Fruit fly (Drosophila melanogaster) whole organism, embryonic: Measurements from ENCODE around the gene rno.

Experiments used
- BtbVII ChIP-seq: fragments of 200-800 bp; sonication (Bioruptor generic); optimal IDR thresholded peaks from 3 replicates; lab custom pipeline; 2017; ENCODE audit warnings: missing biosample characterization, mild to moderate bottlenecking, missing genetic modification characterization
- CG12391 ChIP-seq: fragments of 200-800 bp; sonication (Bioruptor generic); optimal IDR thresholded peaks from 3 replicates; lab custom pipeline; 2018; ENCODE audit warnings: missing biosample characterization, mild to moderate bottlenecking, missing genetic modification characterization, moderate library complexity
- CG14860 ChIP-seq: fragments of 200-800 bp; sonication (Bioruptor generic); IDR thresholded peaks from 3 replicates; pipeline ENCODE4 v1.3.6; 2022; ENCODE audit warnings: missing biosample characterization, missing genetic modification characterization; ENCODE audit not compliant: partially characterized antibody
- CG15479 ChIP-seq: fragments of 200-800 bp; sonication (Bioruptor generic); optimal IDR thresholded peaks from 3 replicates; lab custom pipeline; 2019; ENCODE audit warnings: missing biosample characterization, mild to moderate bottlenecking, missing genetic modification characterization, moderate library complexity
- CG17612 ChIP-seq: fragments of 200-800 bp; sonication (Bioruptor generic); IDR thresholded peaks from 2 replicates; pipeline ENCODE4 v1.3.6; 2022; ENCODE audit warnings: missing biosample characterization, missing genetic modification characterization
- CG18599 ChIP-seq: fragments of 200-800 bp; sonication (Bioruptor generic); optimal IDR thresholded peaks from 3 replicates; lab custom pipeline; 2017; ENCODE audit warnings: missing biosample characterization, missing genetic modification characterization, mild to moderate bottlenecking, moderate library complexity, missing genetic modification reagents
- CG2712 ChIP-seq: fragments of 200-800 bp; optimal IDR thresholded peaks from 3 replicates; lab custom pipeline; 2019; ENCODE audit warnings: missing biosample characterization, mild to moderate bottlenecking, missing genetic modification characterization, moderate library complexity
- CG31388 ChIP-seq: fragments of 200-800 bp; sonication (Bioruptor generic); optimal IDR thresholded peaks from 2 replicates; lab custom pipeline; 2016; ENCODE audit warnings: missing biosample characterization, missing genetic modification characterization
- CG3995 ChIP-seq: fragments of 200-800 bp; sonication (Bioruptor generic); optimal IDR thresholded peaks from 3 replicates; lab custom pipeline; 2016; ENCODE audit warnings: missing biosample characterization, missing genetic modification characterization
- CG4360 ChIP-seq: fragments of 200-800 bp; sonication (Bioruptor generic); IDR thresholded peaks from 2 replicates; pipeline ENCODE4 v1.3.6; 2022; ENCODE audit warnings: missing biosample characterization, missing genetic modification characterization
- CG4820 ChIP-seq: fragments of 200-800 bp; sonication (Bioruptor generic); optimal IDR thresholded peaks from 3 replicates; lab custom pipeline; 2016; ENCODE audit warnings: missing biosample characterization, missing genetic modification characterization
- CG7786 ChIP-seq: fragments of 200-800 bp; sonication (Bioruptor generic); optimal IDR thresholded peaks from 2 replicates; lab custom pipeline; 2016; ENCODE audit warnings: missing biosample characterization, missing genetic modification characterization
- CG8089 ChIP-seq: fragments of 200-800 bp; sonication (Bioruptor generic); optimal IDR thresholded peaks from 3 replicates; lab custom pipeline; 2016; ENCODE audit warnings: missing biosample characterization, missing genetic modification characterization
- CG9932 ChIP-seq: fragments of 200-800 bp; sonication (Bioruptor generic); IDR thresholded peaks from 2 replicates; pipeline ENCODE4 v1.3.6; 2022; ENCODE audit warnings: missing biosample characterization, missing genetic modification characterization
- Dfd ChIP-seq, 2 experiments: fragments of >200 bp; optimal IDR thresholded peaks; 2 replicates each; lab custom pipeline; 2017; ENCODE audit warnings: missing biosample characterization in 2 of 2, missing genetic modification characterization in 2 of 2
- Dp ChIP-seq: fragments of 200-800 bp; sonication (Bioruptor generic); optimal IDR thresholded peaks from 2 replicates; lab custom pipeline; 2018; ENCODE audit warnings: missing biosample characterization, mild to moderate bottlenecking, missing genetic modification characterization, moderate library complexity
- Fer3 ChIP-seq: fragments of 200-800 bp; sonication (Bioruptor generic); optimal IDR thresholded peaks from 2 replicates; lab custom pipeline; 2018; ENCODE audit warnings: missing biosample characterization, mild to moderate bottlenecking, missing genetic modification characterization, moderate library complexity
- Gsc ChIP-seq: fragments of 200-800 bp; sonication (Bioruptor generic); IDR thresholded peaks from 2 replicates; pipeline ENCODE4 v1.3.6; 2022; ENCODE audit warnings: missing biosample characterization, missing genetic modification characterization
- H2.0 ChIP-seq: fragments of 200-800 bp; sonication (Bioruptor generic); IDR thresholded peaks from 2 replicates; pipeline ENCODE4 v1.3.6; 2022; ENCODE audit warnings: missing biosample characterization, missing genetic modification characterization
- HHEX ChIP-seq: fragments of 200-800 bp; sonication (Bioruptor generic); optimal IDR thresholded peaks from 3 replicates; lab custom pipeline; 2017; ENCODE audit warnings: missing biosample characterization, mild to moderate bottlenecking, missing genetic modification characterization, missing genetic modification reagents
- Hey ChIP-seq: fragments of 200-800 bp; sonication (Bioruptor generic); optimal IDR thresholded peaks from 3 replicates; lab custom pipeline; 2018; ENCODE audit warnings: missing biosample characterization, mild to moderate bottlenecking, missing genetic modification characterization
- HmgZ ChIP-seq: fragments of 200-800 bp; sonication (Bioruptor generic); optimal IDR thresholded peaks from 2 replicates; lab custom pipeline; 2018; ENCODE audit warnings: missing biosample characterization, mild to moderate bottlenecking, missing genetic modification characterization
- Hr51 ChIP-seq, 2 experiments: fragments of 200-800 bp; sonication (Bioruptor generic); optimal IDR thresholded peaks; 2 replicates in 1 of 2; 3 replicates in 1 of 2; lab custom pipeline; 2016 to 2018; ENCODE audit warnings: missing biosample characterization in 2 of 2, missing genetic modification characterization in 2 of 2, mild to moderate bottlenecking in 1 of 2, moderate library complexity in 1 of 2
- Hsf ChIP-seq: fragments of 200-800 bp; sonication (Bioruptor generic); optimal IDR thresholded peaks from 3 replicates; lab custom pipeline; 2016; ENCODE audit warnings: missing biosample characterization, missing genetic modification characterization
- Meics ChIP-seq: fragments of 200-800 bp; sonication (Bioruptor generic); optimal IDR thresholded peaks from 2 replicates; lab custom pipeline; 2017; ENCODE audit warnings: missing biosample characterization, mild to moderate bottlenecking, missing genetic modification characterization
- Neu2 ChIP-seq: fragments of 200-800 bp; sonication (Bioruptor generic); optimal IDR thresholded peaks from 3 replicates; lab custom pipeline; 2016; ENCODE audit warnings: missing biosample characterization, missing genetic modification characterization, borderline replicate concordance
- Nf-YA ChIP-seq: fragments of 200-800 bp; sonication (Bioruptor generic); IDR thresholded peaks from 2 replicates; pipeline ENCODE4 v1.3.6; 2022; ENCODE audit warnings: missing biosample characterization, missing genetic modification characterization
- Sox100B ChIP-seq: fragments of 200-800 bp; sonication (Bioruptor generic); optimal IDR thresholded peaks from 3 replicates; lab custom pipeline; 2018; ENCODE audit warnings: missing biosample characterization, mild to moderate bottlenecking, missing genetic modification characterization
- YL-1 ChIP-seq: fragments of 200-800 bp; sonication (Bioruptor generic); optimal IDR thresholded peaks from 3 replicates; lab custom pipeline; 2017; ENCODE audit warnings: missing biosample characterization, mild to moderate bottlenecking, missing genetic modification characterization
- ato ChIP-seq: fragments of 200-800 bp; sonication (Bioruptor generic); IDR thresholded peaks from 2 replicates; pipeline ENCODE4 v1.3.6; 2022; ENCODE audit warnings: missing biosample characterization, missing genetic modification characterization; ENCODE audit not compliant: partially characterized antibody
- br ChIP-seq: fragments of >200 bp; optimal IDR thresholded peaks from 2 replicates; lab custom pipeline; 2017
- cato ChIP-seq: fragments of 200-800 bp; sonication (Bioruptor generic); optimal IDR thresholded peaks from 2 replicates; lab custom pipeline; 2016; ENCODE audit warnings: missing biosample characterization, missing genetic modification characterization, borderline replicate concordance
- dati ChIP-seq: fragments of 200-800 bp; sonication (Bioruptor generic); IDR thresholded peaks from 2 replicates; pipeline ENCODE4 v1.3.6; 2022; ENCODE audit warnings: missing biosample characterization, missing genetic modification characterization
- dpn ChIP-seq, 2 experiments: fragments of 200-800 bp; sonication (Bioruptor generic); optimal IDR thresholded peaks; 3 replicates each; lab custom pipeline; 2016; ENCODE audit warnings: missing biosample characterization in 2 of 2, missing genetic modification characterization in 2 of 2
- ems ChIP-seq: fragments of 200-800 bp; sonication (Bioruptor generic); optimal IDR thresholded peaks from 3 replicates; lab custom pipeline; 2016; ENCODE audit warnings: missing biosample characterization, missing genetic modification characterization
- gcm ChIP-seq: fragments of 200-800 bp; sonication (Bioruptor generic); optimal IDR thresholded peaks from 2 replicates; lab custom pipeline; 2019; ENCODE audit warnings: missing biosample characterization, mild to moderate bottlenecking, missing genetic modification characterization, moderate library complexity
- gem ChIP-seq: fragments of 200-800 bp; sonication (Bioruptor generic); optimal IDR thresholded peaks from 2 replicates; lab custom pipeline; 2019; ENCODE audit warnings: missing biosample characterization, mild to moderate bottlenecking, missing genetic modification characterization, moderate library complexity
- kay ChIP-seq: fragments of 200-800 bp; sonication (Bioruptor generic); optimal IDR thresholded peaks from 2 replicates; lab custom pipeline; 2016; ENCODE audit warnings: missing biosample characterization, missing genetic modification characterization
- lilli ChIP-seq: fragments of 200-800 bp; sonication (Bioruptor generic); optimal IDR thresholded peaks from 3 replicates; lab custom pipeline; 2016; ENCODE audit warnings: missing biosample characterization, missing genetic modification characterization
- mld ChIP-seq: fragments of 200-800 bp; sonication (Bioruptor generic); IDR thresholded peaks from 3 replicates; pipeline ENCODE4 v1.3.6; 2022; ENCODE audit warnings: missing biosample characterization, missing genetic modification characterization; ENCODE audit not compliant: partially characterized antibody
- pita ChIP-seq: fragments of 200-800 bp; sonication (Bioruptor generic); optimal IDR thresholded peaks from 2 replicates; lab custom pipeline; 2017; ENCODE audit warnings: missing biosample characterization, mild to moderate bottlenecking, missing genetic modification characterization
- sisA ChIP-seq: fragments of 200-800 bp; sonication (Bioruptor generic); IDR thresholded peaks from 2 replicates; pipeline ENCODE4 v1.3.6; 2022; ENCODE audit warnings: missing biosample characterization, missing genetic modification characterization
- slbo ChIP-seq: fragments of 200-800 bp; sonication (Bioruptor generic); IDR thresholded peaks from 2 replicates; pipeline ENCODE4 v1.3.6; 2022; ENCODE audit warnings: missing biosample characterization, missing genetic modification characterization
- sr ChIP-seq: fragments of 200-800 bp; sonication (Bioruptor generic); IDR thresholded peaks from 3 replicates; pipeline ENCODE4 v1.3.6; 2022; ENCODE audit warnings: missing biosample characterization, missing genetic modification characterization
- trh ChIP-seq: fragments of 200-800 bp; sonication (Bioruptor generic); optimal IDR thresholded peaks from 2 replicates; lab custom pipeline; 2016; ENCODE audit warnings: missing biosample characterization, missing genetic modification characterization
- twi ChIP-seq: fragments of 200-800 bp; optimal IDR thresholded peaks from 2 replicates; lab custom pipeline; 2019; ENCODE audit warnings: missing biosample characterization, mild to moderate bottlenecking, missing genetic modification characterization, moderate library complexity
- usp ChIP-seq: fragments of >200 bp; optimal IDR thresholded peaks from 2 replicates; lab custom pipeline; 2017; ENCODE audit warnings: missing biosample characterization, missing genetic modification characterization
- vvl ChIP-seq: fragments of 200-800 bp; sonication (Bioruptor generic); IDR thresholded peaks from 2 replicates; pipeline ENCODE4 v1.3.6; 2022; ENCODE audit warnings: missing biosample characterization, missing genetic modification characterization
- zen2 ChIP-seq: fragments of 200-800 bp; sonication (Bioruptor generic); IDR thresholded peaks from 3 replicates; pipeline ENCODE4 v1.3.6; 2022; ENCODE audit warnings: missing biosample characterization, missing genetic modification characterization; ENCODE audit not compliant: partially characterized antibody

rno gene

dm6 chr3L:223019-223902 is 23.7 kb upstream of the rno start, which contains the start of the genes pyx and CG33229 (continued):
- TF ChIP-seq CG12391 (tag; lab: Kevin White, UChicago) (peak; percentile 87), CG7786 (GFP tag; lab: Kevin White, UChicago) (peak; percentile 83), CG2712 (tag; lab: Kevin White, UChicago) (peak; percentile 88), slbo (GFP tag; lab: Robert Waterston, UW) (peak; percentile 93), CG8089 (GFP tag; lab: Kevin White, UChicago) (peak; percentile 66), Neu2 (GFP tag; lab: Kevin White, UChicago) (peak; percentile 5), gem (tag; lab: Kevin White, UChicago) (peak; percentile 91), mld (no peak), dpn (GFP tag; optimal IDR thresholded peaks at IDR 0.05; lab: Kevin White, UChicago) (peak; percentile 83 to 90), lilli (peak; percentile 92), CG18599 (GFP tag; lab: Kevin White, UChicago) (peak; percentile 82), twi (tag; lab: Kevin White, UChicago) (peak; percentile 77), ems (GFP tag; lab: Kevin White, UChicago) (peak; percentile 77), zen2 (GFP tag; lab: Robert Waterston, UW) (no peak), BtbVII (peak; percentile 62), CG4820 (peak; percentile 81), CG17612 (GFP tag; lab: Robert Waterston, UW) (peak; percentile 50), Fer3 (tag; lab: Kevin White, UChicago) (peak; percentile 86), Gsc (no peak; the same call in 1 of the 2 replicates), trh (GFP tag; lab: Kevin White, UChicago) (peak; percentile 59), CG15479 (no peak), HHEX (peak; percentile 81), dati (GFP tag; lab: Robert Waterston, UW) (no peak), Nf-YA (GFP tag; lab: Robert Waterston, UW) (no peak; the same call in 1 of the 2 replicates), Meics (GFP tag; lab: Kevin White, UChicago) (peak; percentile 89), CG3995 (GFP tag; lab: Kevin White, UChicago) (peak; percentile 43), Hr51 (GFP tag; optimal IDR thresholded peaks at IDR 0.05; lab: Kevin White, UChicago) (peak; percentile 71 to 84), sisA (GFP tag; lab: Robert Waterston, UW) (peak; percentile 79), Dp (GFP tag; lab: Kevin White, UChicago) (peak; percentile 91), gcm (peak; percentile 47), CG31388 (GFP tag; lab: Kevin White, UChicago) (peak; percentile 63), CG4360 (no peak), Dfd (GFP tag; optimal IDR thresholded peaks at IDR 0.05; lab: Kevin White, UChicago) (no peak), HmgZ (tag; lab: Kevin White, UChicago) (peak; percentile 56), kay (GFP tag; lab: Kevin White, UChicago) (peak; percentile 68), cato (GFP tag; lab: Kevin White, UChicago) (peak; percentile 76), sr (no peak), vvl (GFP tag; lab: Robert Waterston, UW) (peak; percentile 76), Sox100B (peak; percentile 81), YL-1 (GFP tag; lab: Kevin White, UChicago) (no peak), Hsf (GFP tag; lab: Kevin White, UChicago) (peak; percentile 94), usp (no peak), ato (GFP tag; lab: Robert Waterston, UW) (no peak), CG9932 (GFP tag; lab: Robert Waterston, UW) (peak; percentile 94), CG14860 (GFP tag; lab: Robert Waterston, UW) (no peak), H2.0 (GFP tag; lab: Robert Waterston, UW) (peak; percentile 75), pita (GFP tag; lab: Kevin White, UChicago) (no peak), Hey (peak; percentile 44), br (lab: Kevin White, UChicago) (no peak)
